Fruit fly (Drosophila melanogaster) whole organism, embryonic: ENCODE results near the gene GstO2.

Experiments
- CG10274 ChIP-seq: fragments of 200-800 bp; sonication (Bioruptor generic); optimal IDR thresholded peaks from 3 replicates; lab custom pipeline; 2017; ENCODE audit warnings: missing biosample characterization, mild to moderate bottlenecking, missing genetic modification characterization
- CG10979 ChIP-seq: fragments of 200-800 bp; sonication (Bioruptor generic); optimal IDR thresholded peaks from 2 replicates; lab custom pipeline; 2018; ENCODE audit warnings: missing biosample characterization, mild to moderate bottlenecking, missing genetic modification characterization, moderate library complexity
- CG11093 ChIP-seq: fragments of 200-800 bp; sonication (Bioruptor generic); IDR thresholded peaks from 3 replicates; pipeline ENCODE4 v1.3.6; 2022; ENCODE audit warnings: missing biosample characterization, missing genetic modification characterization
- CG11696 ChIP-seq: fragments of 200-800 bp; sonication (Bioruptor generic); IDR thresholded peaks from 2 replicates; pipeline ENCODE4 v1.3.6; 2022; ENCODE audit warnings: missing biosample characterization, missing genetic modification characterization
- CG1233 ChIP-seq: fragments of 200-800 bp; sonication (Bioruptor generic); optimal IDR thresholded peaks from 4 replicates; lab custom pipeline; 2018; ENCODE audit warnings: missing biosample characterization, mild to moderate bottlenecking, missing genetic modification characterization
- CG12659 ChIP-seq: fragments of 200-800 bp; sonication (Bioruptor generic); optimal IDR thresholded peaks from 3 replicates; lab custom pipeline; 2017; ENCODE audit warnings: mild to moderate bottlenecking, missing biosample characterization, missing genetic modification reagents, missing genetic modification characterization
- CG12744 ChIP-seq: fragments of 200-800 bp; sonication (Bioruptor generic); optimal IDR thresholded peaks from 2 replicates; lab custom pipeline; 2016; ENCODE audit warnings: missing biosample characterization, missing genetic modification characterization
- CG15011 ChIP-seq: fragments of 200-800 bp; sonication (Bioruptor generic); optimal IDR thresholded peaks from 3 replicates; lab custom pipeline; 2018; ENCODE audit warnings: missing biosample characterization, mild to moderate bottlenecking, missing genetic modification characterization
- CG15269 ChIP-seq: fragments of 200-800 bp; sonication (Bioruptor generic); optimal IDR thresholded peaks from 2 replicates; lab custom pipeline; 2018; ENCODE audit warnings: missing biosample characterization, mild to moderate bottlenecking, missing genetic modification characterization, moderate library complexity
- CG15479 ChIP-seq: fragments of 200-800 bp; sonication (Bioruptor generic); optimal IDR thresholded peaks from 3 replicates; lab custom pipeline; 2019; ENCODE audit warnings: missing biosample characterization, mild to moderate bottlenecking, missing genetic modification characterization, moderate library complexity
- CG15514 ChIP-seq: fragments of 200-800 bp; sonication (Bioruptor generic); optimal IDR thresholded peaks from 3 replicates; lab custom pipeline; 2017; ENCODE audit warnings: missing biosample characterization, missing genetic modification characterization, mild to moderate bottlenecking, moderate library complexity, missing genetic modification reagents
- CG31224 ChIP-seq: fragments of 200-800 bp; sonication (Bioruptor generic); IDR thresholded peaks from 2 replicates; pipeline ENCODE4 v1.3.6; 2022; ENCODE audit warnings: missing biosample characterization, missing genetic modification characterization
- CG31365 ChIP-seq: fragments of 200-800 bp; sonication (Bioruptor generic); optimal IDR thresholded peaks from 2 replicates; lab custom pipeline; 2018; ENCODE audit warnings: missing biosample characterization, mild to moderate bottlenecking, missing genetic modification characterization
- CG31388 ChIP-seq: fragments of 200-800 bp; sonication (Bioruptor generic); optimal IDR thresholded peaks from 2 replicates; lab custom pipeline; 2016; ENCODE audit warnings: missing biosample characterization, missing genetic modification characterization
- CG33213 ChIP-seq: fragments of 200-800 bp; sonication (Bioruptor generic); optimal IDR thresholded peaks from 3 replicates; lab custom pipeline; 2016; ENCODE audit warnings: missing biosample characterization, missing genetic modification characterization
- CG7271 ChIP-seq: fragments of 200-800 bp; sonication (Bioruptor generic); optimal IDR thresholded peaks from 2 replicates; lab custom pipeline; 2018; ENCODE audit warnings: missing biosample characterization, mild to moderate bottlenecking, missing genetic modification characterization, moderate library complexity
- CG7745 ChIP-seq: fragments of 200-800 bp; sonication (Bioruptor generic); optimal IDR thresholded peaks from 2 replicates; lab custom pipeline; 2018; ENCODE audit warnings: missing biosample characterization, mild to moderate bottlenecking, missing genetic modification characterization, moderate library complexity
- Chrac-16 ChIP-seq: fragments of 200-800 bp; sonication (Bioruptor generic); optimal IDR thresholded peaks from 3 replicates; lab custom pipeline; 2016; ENCODE audit warnings: missing biosample characterization, missing genetic modification characterization
- D19A ChIP-seq: fragments of 200-800 bp; optimal IDR thresholded peaks from 3 replicates; lab custom pipeline; 2019; ENCODE audit warnings: missing biosample characterization, mild to moderate bottlenecking, missing genetic modification characterization, moderate library complexity
- Dbx ChIP-seq: fragments of 200-800 bp; sonication (Bioruptor generic); IDR thresholded peaks from 3 replicates; pipeline ENCODE4 v1.3.6; 2022; ENCODE audit warnings: missing biosample characterization, missing genetic modification characterization
- E2f1 ChIP-seq: fragments of 200-800 bp; sonication (Bioruptor generic); IDR thresholded peaks from 2 replicates; pipeline ENCODE4 v1.3.6; 2022; ENCODE audit warnings: missing biosample characterization, missing genetic modification characterization
- ERR ChIP-seq: fragments of 200-800 bp; sonication (Bioruptor generic); optimal IDR thresholded peaks from 2 replicates; lab custom pipeline; 2016; ENCODE audit warnings: missing biosample characterization, missing genetic modification characterization
- Gug ChIP-seq: fragments of 200-800 bp; sonication (Bioruptor generic); IDR thresholded peaks from 4 replicates; pipeline ENCODE4 v1.3.6; 2022; ENCODE audit warnings: missing biosample characterization, missing genetic modification characterization
- Mes4 ChIP-seq: fragments of 200-800 bp; sonication (Bioruptor generic); optimal IDR thresholded peaks from 2 replicates; lab custom pipeline; 2016; ENCODE audit warnings: missing biosample characterization, missing genetic modification characterization
- Myb ChIP-seq: fragments of 200-800 bp; sonication (Bioruptor generic); optimal IDR thresholded peaks from 2 replicates; lab custom pipeline; 2016; ENCODE audit warnings: missing biosample characterization, missing genetic modification characterization
- Rfx ChIP-seq: fragments of 200-800 bp; sonication (Bioruptor generic); IDR thresholded peaks from 2 replicates; pipeline ENCODE4 v1.3.6; 2022; ENCODE audit warnings: missing biosample characterization, missing genetic modification characterization
- bsh ChIP-seq, 2 experiments: fragments of 200-800 bp; sonication (Bioruptor generic); optimal IDR thresholded peaks; 2 replicates each; lab custom pipeline; 2017 to 2018; ENCODE audit warnings: mild to moderate bottlenecking in 2 of 2, missing biosample characterization in 2 of 2, missing genetic modification characterization in 2 of 2, moderate library complexity in 1 of 2
- chinmo ChIP-seq: fragments of 200-800 bp; sonication (Bioruptor generic); IDR thresholded peaks from 4 replicates; pipeline ENCODE4 v1.3.6; 2022; ENCODE audit warnings: missing biosample characterization, missing genetic modification characterization; ENCODE audit not compliant: partially characterized antibody
- dmrt11E ChIP-seq: fragments of 200-800 bp; sonication (Bioruptor generic); optimal IDR thresholded peaks from 3 replicates; lab custom pipeline; 2018; ENCODE audit warnings: missing biosample characterization, mild to moderate bottlenecking, missing genetic modification characterization, moderate library complexity
- fru ChIP-seq: fragments of >200 bp; optimal IDR thresholded peaks from 2 replicates; lab custom pipeline; 2017
- gce ChIP-seq: fragments of 200-800 bp; sonication (Bioruptor generic); IDR thresholded peaks from 3 replicates; pipeline ENCODE4 v1.3.6; 2022; ENCODE audit warnings: missing biosample characterization, missing genetic modification characterization
- ham ChIP-seq: fragments of 200-800 bp; sonication (Bioruptor generic); IDR thresholded peaks from 2 replicates; pipeline ENCODE4 v1.3.6; 2022; ENCODE audit warnings: missing biosample characterization, missing genetic modification characterization
- hbn ChIP-seq: fragments of 200-800 bp; sonication (Bioruptor generic); IDR thresholded peaks from 2 replicates; pipeline ENCODE4 v1.3.6; 2022; ENCODE audit warnings: missing biosample characterization, missing genetic modification characterization; ENCODE audit not compliant: partially characterized antibody
- jigr1 ChIP-seq: fragments of 200-800 bp; sonication (Bioruptor generic); IDR thresholded peaks from 3 replicates; pipeline ENCODE4 v1.3.6; 2022; ENCODE audit warnings: missing biosample characterization, missing genetic modification characterization
- jumu ChIP-seq: fragments of 200-800 bp; sonication (Bioruptor generic); optimal IDR thresholded peaks from 3 replicates; lab custom pipeline; 2016; ENCODE audit warnings: missing biosample characterization, missing genetic modification characterization
- onecut ChIP-seq: fragments of 200-800 bp; sonication (Bioruptor generic); IDR thresholded peaks from 2 replicates; pipeline ENCODE4 v1.3.6; 2022; ENCODE audit warnings: missing biosample characterization, missing genetic modification characterization
- org-1 ChIP-seq: fragments of 200-800 bp; sonication (Bioruptor generic); optimal IDR thresholded peaks from 2 replicates; lab custom pipeline; 2017; ENCODE audit warnings: missing biosample characterization, missing genetic modification characterization
- peb ChIP-seq: fragments of 200-800 bp; sonication (Bioruptor generic); IDR thresholded peaks from 2 replicates; pipeline ENCODE4 v1.3.6; 2022; ENCODE audit warnings: missing biosample characterization, missing genetic modification characterization
- phol ChIP-seq: fragments of 200-800 bp; sonication (Bioruptor generic); optimal IDR thresholded peaks from 3 replicates; lab custom pipeline; 2018; ENCODE audit warnings: missing biosample characterization, mild to moderate bottlenecking, missing genetic modification characterization, moderate library complexity
- psq ChIP-seq: fragments of 200-800 bp; sonication (Bioruptor generic); optimal IDR thresholded peaks from 2 replicates; lab custom pipeline; 2017; ENCODE audit warnings: missing biosample characterization, missing genetic modification characterization
- repo ChIP-seq: fragments of 200-800 bp; sonication (Bioruptor generic); optimal IDR thresholded peaks from 2 replicates; lab custom pipeline; 2016; ENCODE audit warnings: missing biosample characterization, missing genetic modification characterization
- sc ChIP-seq, 3 experiments: fragments of >200 bp in 2 of 3; fragments of 200-800 bp in 1 of 3; sonication (Bioruptor generic) in 1 of 3; optimal IDR thresholded peaks; 2 replicates in 2 of 3; 3 replicates in 1 of 3; lab custom pipeline; 2017; ENCODE audit warnings: mild to moderate bottlenecking in 1 of 3, missing biosample characterization in 1 of 3, missing genetic modification characterization in 1 of 3, missing genetic modification reagents in 1 of 3
- schlank ChIP-seq: fragments of 200-800 bp; sonication (Bioruptor generic); optimal IDR thresholded peaks from 2 replicates; lab custom pipeline; 2018; ENCODE audit warnings: missing biosample characterization, mild to moderate bottlenecking, missing genetic modification characterization
- sim ChIP-seq: fragments of 200-800 bp; sonication (Bioruptor generic); IDR thresholded peaks from 2 replicates; pipeline ENCODE4 v1.3.6; 2022; ENCODE audit warnings: missing biosample characterization, missing genetic modification characterization
- slbo ChIP-seq: fragments of 200-800 bp; sonication (Bioruptor generic); IDR thresholded peaks from 2 replicates; pipeline ENCODE4 v1.3.6; 2022; ENCODE audit warnings: missing biosample characterization, missing genetic modification characterization
- tap ChIP-seq: fragments of 200-800 bp; optimal IDR thresholded peaks from 3 replicates; lab custom pipeline; 2019; ENCODE audit warnings: missing biosample characterization, mild to moderate bottlenecking, missing genetic modification characterization, moderate library complexity
- tio ChIP-seq: fragments of 200-800 bp; sonication (Bioruptor generic); optimal IDR thresholded peaks from 2 replicates; lab custom pipeline; 2017; ENCODE audit warnings: missing biosample characterization, missing genetic modification characterization, inconsistent platforms
- usp ChIP-seq: fragments of >200 bp; optimal IDR thresholded peaks from 2 replicates; lab custom pipeline; 2017; ENCODE audit warnings: missing biosample characterization, missing genetic modification characterization
- zen2 ChIP-seq: fragments of 200-800 bp; sonication (Bioruptor generic); IDR thresholded peaks from 3 replicates; pipeline ENCODE4 v1.3.6; 2022; ENCODE audit warnings: missing biosample characterization, missing genetic modification characterization; ENCODE audit not compliant: partially characterized antibody

GstO2 gene

DNA sequence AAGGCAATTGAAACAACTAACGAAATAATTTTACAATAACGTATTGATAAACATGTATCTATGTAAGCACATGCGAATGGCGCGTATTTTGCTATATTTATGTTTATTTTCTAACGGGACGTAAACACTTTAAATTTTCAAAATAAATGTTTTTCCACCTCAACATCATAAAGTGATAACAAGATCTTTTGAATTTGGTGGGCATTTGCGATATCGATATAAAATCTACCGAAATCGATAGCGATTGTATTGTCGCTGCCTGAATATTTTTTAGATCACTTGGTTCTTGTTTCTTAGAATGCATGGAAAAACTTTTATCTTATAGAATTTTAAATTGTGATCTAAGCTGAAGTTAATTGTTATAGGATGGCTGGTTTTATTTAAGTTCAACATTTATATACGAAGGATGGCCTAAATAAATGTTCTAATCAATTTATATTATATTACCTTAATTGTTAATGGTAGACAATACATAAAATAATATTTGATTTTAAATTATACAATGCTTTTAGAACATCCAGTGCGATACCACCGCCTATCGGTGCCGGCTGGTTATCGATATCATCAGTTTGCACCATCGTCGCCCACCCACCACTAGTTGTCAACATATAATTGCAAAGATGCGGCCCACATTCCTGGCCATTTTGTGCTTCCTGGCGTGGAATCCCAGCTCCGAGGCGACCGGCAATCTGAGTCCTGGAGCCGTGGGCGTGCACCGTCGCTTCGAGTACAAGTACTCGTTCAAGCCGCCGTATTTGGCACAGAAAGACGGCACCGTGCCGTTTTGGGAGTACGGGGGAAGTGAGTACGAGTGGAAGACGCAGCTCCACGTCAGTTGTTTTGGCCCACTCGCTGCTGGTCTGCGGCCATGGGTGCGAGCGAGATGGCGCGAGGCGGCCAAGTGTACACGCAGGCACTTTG lies 11.3 kb upstream of the GstO2 start, which contains the start of gene ergic53 (continued):
- peak; percentile 60; the same call in 2 of the 3 replicates for TF ChIP-seq zen2 (GFP tag; lab: Robert Waterston, UW)
- TF ChIP-seq chinmo: peak; percentile 87; the same call in 3 of the 4 replicates
- TF ChIP-seq Rfx: no peak
- peak; percentile 1 for TF ChIP-seq tap (tag; lab: Kevin White, UChicago)
- no peak for TF ChIP-seq CG31224 (GFP tag; lab: Robert Waterston, UW)
- TF ChIP-seq psq (GFP tag; lab: Kevin White, UChicago): no peak
- no peak for TF ChIP-seq CG1233 (GFP tag; lab: Kevin White, UChicago)
- no peak for TF ChIP-seq CG15011 (GFP tag; lab: Kevin White, UChicago)
- peak; percentile 28 for TF ChIP-seq CG15514 (GFP tag; lab: Kevin White, UChicago)
- no peak for TF ChIP-seq gce
- no peak for TF ChIP-seq onecut (GFP tag; lab: Robert Waterston, UW)
- TF ChIP-seq Gug: no peak
- no peak for TF ChIP-seq CG7745 (tag; lab: Kevin White, UChicago)
- no peak for TF ChIP-seq bsh (GFP tag; optimal IDR thresholded peaks at IDR 0.05; lab: Kevin White, UChicago)
- TF ChIP-seq tio (GFP tag; lab: Kevin White, UChicago): no peak
- no peak for TF ChIP-seq sc (optimal IDR thresholded peaks at IDR 0.05; lab: Kevin White, UChicago)
- TF ChIP-seq sc (GFP tag; optimal IDR thresholded peaks at IDR 0.05; lab: Kevin White, UChicago): no peak
- no peak for TF ChIP-seq usp (GFP tag; lab: Kevin White, UChicago)
- TF ChIP-seq dmrt11E (tag; lab: Kevin White, UChicago): no peak
- no peak for TF ChIP-seq CG12744
- TF ChIP-seq Chrac-16: no peak
- TF ChIP-seq ham (GFP tag; lab: Robert Waterston, UW): no peak
- no peak for TF ChIP-seq peb (GFP tag; lab: Robert Waterston, UW)
- TF ChIP-seq CG10274 (GFP tag; lab: Kevin White, UChicago): no peak
- no peak for TF ChIP-seq fru (lab: Kevin White, UChicago)
- no peak for TF ChIP-seq slbo (GFP tag; lab: Robert Waterston, UW)
- TF ChIP-seq CG33213 (GFP tag; lab: Kevin White, UChicago): no peak
- TF ChIP-seq CG15269 (tag; lab: Kevin White, UChicago): no peak
- TF ChIP-seq CG12659 (GFP tag; lab: Kevin White, UChicago): peak; percentile 44
- TF ChIP-seq schlank (tag; lab: Kevin White, UChicago): no peak
- no peak for TF ChIP-seq CG7271 (tag; lab: Kevin White, UChicago)
- no peak for TF ChIP-seq CG11696 (GFP tag; lab: Robert Waterston, UW)
- no peak for TF ChIP-seq sim (GFP tag; lab: Robert Waterston, UW)
- no peak for TF ChIP-seq jigr1
- TF ChIP-seq CG11093 (GFP tag; lab: Robert Waterston, UW): no peak
- TF ChIP-seq CG31388 (GFP tag; lab: Kevin White, UChicago): no peak
- no peak for TF ChIP-seq Myb (GFP tag; lab: Kevin White, UChicago)
- peak; percentile 11 for TF ChIP-seq CG15479 (GFP tag; lab: Kevin White, UChicago)
- peak; percentile 51 for TF ChIP-seq phol (tag; lab: Kevin White, UChicago)
- 0 out of 3 replicates have a peak, but pooled peaks have one; percentile 13 for TF ChIP-seq Dbx (GFP tag; lab: Robert Waterston, UW)
- no peak for TF ChIP-seq org-1
- TF ChIP-seq E2f1: no peak
- TF ChIP-seq ERR (GFP tag; lab: Kevin White, UChicago): no peak
- no peak; the same call in 1 of the 2 replicates for TF ChIP-seq hbn (GFP tag; lab: Robert Waterston, UW)
- no peak for TF ChIP-seq CG31365
- no peak for TF ChIP-seq Mes4 (GFP tag; lab: Kevin White, UChicago)
- no peak for TF ChIP-seq CG10979
- no peak for TF ChIP-seq D19A (tag; lab: Kevin White, UChicago)
- TF ChIP-seq repo (GFP tag; lab: Kevin White, UChicago): peak; percentile 10
- TF ChIP-seq jumu (GFP tag; lab: Kevin White, UChicago): no peak
